Fruit fly (Drosophila melanogaster) whole organism, wandering third instar larva: ENCODE data around the gene Mf.

Experiments
- Dfd ChIP-seq: fragments of >200 bp; optimal IDR thresholded peaks from 2 replicates; lab custom pipeline; 2017; ENCODE audit warnings: missing biosample characterization, missing genetic modification characterization
- HLH106 ChIP-seq: fragments of 200-800 bp; optimal IDR thresholded peaks from 3 replicates; lab custom pipeline; 2019; ENCODE audit warnings: missing biosample characterization, mild to moderate bottlenecking, missing genetic modification characterization, moderate library complexity
- Jra ChIP-seq: sonication (Bioruptor generic); optimal IDR thresholded peaks from 2 replicates; lab custom pipeline; 2016; ENCODE audit warnings: missing biosample characterization, missing genetic modification characterization
- jim ChIP-seq: fragments of 175-275, 200-325 bp; sonication (Bioruptor generic); optimal IDR thresholded peaks from 2 replicates; lab custom pipeline; 2016; ENCODE audit warnings: missing biosample characterization, mild to moderate bottlenecking, missing genetic modification characterization
- pan ChIP-seq: fragments of >200 bp; optimal IDR thresholded peaks from 2 replicates; lab custom pipeline; 2017
- psq ChIP-seq: fragments of 200-800 bp; sonication (Bioruptor generic); optimal IDR thresholded peaks from 3 replicates; lab custom pipeline; 2017; ENCODE audit warnings: missing biosample characterization, mild to moderate bottlenecking, missing genetic modification characterization, moderate library complexity
- woc ChIP-seq: sonication (Bioruptor generic); optimal IDR thresholded peaks from 2 replicates; lab custom pipeline; 2016; ENCODE audit warnings: missing biosample characterization, mild to moderate bottlenecking, missing genetic modification characterization

DNA sequence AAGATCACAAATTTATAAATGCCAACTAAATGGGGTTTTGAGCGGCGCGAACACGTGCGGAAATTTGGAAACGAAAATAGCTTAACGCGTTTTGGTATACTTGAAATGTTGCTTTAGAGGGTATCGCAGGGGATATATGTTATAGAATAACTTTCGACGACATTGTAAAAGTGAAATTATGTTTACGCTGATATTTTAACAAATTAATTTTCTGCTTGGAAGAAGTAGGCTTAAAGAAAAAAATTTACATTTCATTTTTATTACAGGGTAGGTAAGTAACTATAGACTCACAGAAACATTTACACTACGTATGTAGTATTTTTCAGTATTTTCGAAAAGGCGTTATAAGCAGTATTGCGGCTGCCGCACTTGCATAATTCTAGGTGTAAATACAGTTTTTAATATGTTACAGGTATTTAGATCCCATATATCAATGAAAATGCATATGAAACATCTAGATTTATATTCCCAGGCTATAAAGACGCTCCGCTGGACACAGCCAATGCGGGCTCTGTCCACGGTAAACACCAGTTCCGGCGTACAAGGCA is 48.1 kb upstream of the Mf start, which contains the start of the genes Art3 and mRpS10:
- peak; percentile 91 for TF ChIP-seq pan (lab: Kevin White, UChicago)
- TF ChIP-seq jim (GFP tag; lab: Kevin White, UChicago), result peak; percentile 89
- peak; percentile 99 for TF ChIP-seq psq (GFP tag; lab: Kevin White, UChicago)
- peak; percentile 99 for TF ChIP-seq woc (GFP tag; lab: Kevin White, UChicago)
- TF ChIP-seq Jra (GFP tag; lab: Kevin White, UChicago), result peak; percentile 99
- peak; percentile 99 for TF ChIP-seq Dfd (GFP tag; lab: Kevin White, UChicago)
- peak; percentile 100 for TF ChIP-seq HLH106 (tag; lab: Kevin White, UChicago)
